Worm (Caenorhabditis elegans) whole organism, young adult: ENCODE measurements around the gene F41H8.2.

Experiments
- B0019.2 ChIP-seq: fragments of 200-800 bp; sonication (Bioruptor generic); conservative IDR thresholded peaks from 2 replicates; pipeline ENCODE4 v1.3.6; 2022; ENCODE audit warnings: missing genetic modification reagents, missing genetic modification characterization, missing compliant biosample characterization
- F22D6.2 ChIP-seq: sonication (generic microtip); optimal IDR thresholded peaks from 2 replicates; lab custom pipeline; 2016; ENCODE audit warnings: mild to moderate bottlenecking, missing genetic modification characterization, missing compliant biosample characterization
- F39B2.1 ChIP-seq: fragments of 200-800 bp; sonication (Bioruptor generic); IDR thresholded peaks from 2 replicates; pipeline ENCODE4 v1.3.6; 2022; ENCODE audit warnings: missing genetic modification reagents, missing genetic modification characterization, missing compliant biosample characterization
- F52B5.7 ChIP-seq: sonication (generic microtip); optimal IDR thresholded peaks from 2 replicates; lab custom pipeline; 2016; ENCODE audit warnings: mild to moderate bottlenecking, missing genetic modification characterization, missing compliant biosample characterization
- F55B11.4 ChIP-seq: sonication (generic microtip); optimal IDR thresholded peaks from 2 replicates; lab custom pipeline; 2016; ENCODE audit warnings: missing compliant biosample characterization, missing genetic modification characterization, borderline replicate concordance; ENCODE audit not compliant: insufficient read depth
- F57A8.1 ChIP-seq: fragments of 200-800 bp; sonication (Bioruptor generic); optimal IDR thresholded peaks from 2 replicates; lab custom pipeline; 2018; ENCODE audit warnings: mild to moderate bottlenecking, missing genetic modification characterization, moderate library complexity, missing compliant biosample characterization
- F57C9.4 ChIP-seq: sonication (generic microtip); optimal IDR thresholded peaks from 2 replicates; lab custom pipeline; 2017; ENCODE audit warnings: mild to moderate bottlenecking, missing genetic modification characterization, missing compliant biosample characterization
- K11D2.4 ChIP-seq: fragments of 200-800 bp; sonication (Bioruptor generic); IDR thresholded peaks from 2 replicates; pipeline ENCODE4 v1.3.6; 2022; ENCODE audit warnings: missing genetic modification reagents, missing genetic modification characterization, missing compliant biosample characterization
- Y53G8AR.9 ChIP-seq: fragments of 200-800 bp; sonication (Bioruptor generic); conservative IDR thresholded peaks from 2 replicates; pipeline ENCODE4 v1.3.6; 2022; ENCODE audit warnings: missing genetic modification reagents, missing genetic modification characterization, missing compliant biosample characterization
- aptf-3 ChIP-seq: fragments of 200-800 bp; sonication (Bioruptor generic); IDR thresholded peaks from 2 replicates; pipeline ENCODE4 v1.3.6; 2022; ENCODE audit warnings: missing genetic modification characterization, missing compliant biosample characterization
- attf-5 ChIP-seq: fragments of 200-800 bp; sonication (Bioruptor generic); optimal IDR thresholded peaks from 2 replicates; lab custom pipeline; 2018; ENCODE audit warnings: mild to moderate bottlenecking, missing genetic modification characterization, missing compliant biosample characterization
- bed-2 ChIP-seq: fragments of 200-800 bp; sonication (Bioruptor generic); IDR thresholded peaks from 2 replicates; pipeline ENCODE4 v1.3.6; 2022; ENCODE audit warnings: missing genetic modification reagents, missing genetic modification characterization, missing compliant biosample characterization
- cebp-1 ChIP-seq, 2 experiments: fragments of 200-800 bp in 1 of 2; sonication (Bioruptor generic) in 1 of 2; sonication (generic microtip) in 1 of 2; IDR thresholded peaks in 1 of 2; optimal IDR thresholded peaks in 1 of 2; 2 replicates each; pipeline versions ENCODE4 v1.3.6 to Lab custom; 2017 to 2022; ENCODE audit warnings: missing compliant biosample characterization in 2 of 2, missing genetic modification characterization in 2 of 2, mild to moderate bottlenecking in 1 of 2, missing genetic modification reagents in 1 of 2, moderate library complexity in 1 of 2
- ceh-27 ChIP-seq: fragments of 200-800 bp; sonication (Bioruptor generic); optimal IDR thresholded peaks from 2 replicates; lab custom pipeline; 2018; ENCODE audit warnings: mild to moderate bottlenecking, missing genetic modification characterization, moderate library complexity, missing compliant biosample characterization
- ceh-58 ChIP-seq: fragments of 200-800 bp; sonication (Bioruptor generic); IDR thresholded peaks from 2 replicates; pipeline ENCODE4 v1.3.6; 2022; ENCODE audit warnings: missing genetic modification characterization, missing compliant biosample characterization
- ceh-79 ChIP-seq: sonication (generic microtip); optimal IDR thresholded peaks from 2 replicates; lab custom pipeline; 2017; ENCODE audit warnings: mild to moderate bottlenecking, missing genetic modification characterization, missing compliant biosample characterization
- ceh-91 ChIP-seq: fragments of 200-800 bp; sonication (Bioruptor generic); IDR thresholded peaks from 2 replicates; pipeline ENCODE4 v1.3.6; 2022; ENCODE audit warnings: missing genetic modification reagents, missing genetic modification characterization, missing compliant biosample characterization
- die-1 ChIP-seq: sonication (generic microtip); optimal IDR thresholded peaks from 2 replicates; lab custom pipeline; 2016; ENCODE audit warnings: missing genotype, mild to moderate bottlenecking, missing genetic modification characterization, missing compliant biosample characterization
- dpl-1 ChIP-seq: fragments of 150-350 bp; optimal IDR thresholded peaks from 2 replicates; lab custom pipeline; 2014; ENCODE audit warnings: missing biosample characterization, missing genetic modification reagents, missing genetic modification characterization
- egrh-3 ChIP-seq: fragments of 200-800 bp; sonication (Bioruptor generic); IDR thresholded peaks from 2 replicates; pipeline ENCODE4 v1.3.6; 2022; ENCODE audit warnings: missing genetic modification reagents, missing genetic modification characterization, missing compliant biosample characterization
- ets-4 ChIP-seq: fragments of 200-800 bp; sonication (Bioruptor generic); optimal IDR thresholded peaks from 2 replicates; lab custom pipeline; 2018; ENCODE audit warnings: mild to moderate bottlenecking, missing genetic modification characterization, missing compliant biosample characterization
- fkh-3 ChIP-seq: sonication (generic microtip); optimal IDR thresholded peaks from 2 replicates; lab custom pipeline; 2016; ENCODE audit warnings: mild to moderate bottlenecking, missing genetic modification characterization, missing compliant biosample characterization
- hmg-1.2 ChIP-seq: fragments of 200-800 bp; sonication (Bioruptor generic); IDR thresholded peaks from 2 replicates; pipeline ENCODE4 v1.3.6; 2022; ENCODE audit warnings: missing genetic modification reagents, missing genetic modification characterization, missing compliant biosample characterization
- lag-1 ChIP-seq: fragments of 200-800 bp; sonication (Bioruptor generic); IDR thresholded peaks from 2 replicates; pipeline ENCODE4 v1.3.6; 2022; ENCODE audit warnings: missing genetic modification reagents, missing genetic modification characterization, missing compliant biosample characterization
- let-607 ChIP-seq, 2 experiments: fragments of 200-800 bp in 1 of 2; sonication (Bioruptor generic) in 1 of 2; sonication (generic microtip) in 1 of 2; optimal IDR thresholded peaks; 2 replicates each; lab custom pipeline; 2016 to 2018; ENCODE audit warnings: mild to moderate bottlenecking in 2 of 2, missing compliant biosample characterization in 2 of 2, missing genetic modification characterization in 2 of 2, moderate library complexity in 2 of 2, missing genotype in 1 of 2
- lin-26 ChIP-seq: fragments of 200-800 bp; sonication (Bioruptor generic); IDR thresholded peaks from 2 replicates; pipeline ENCODE4 v1.3.6; 2022; ENCODE audit warnings: missing genetic modification reagents, missing genetic modification characterization, missing compliant biosample characterization
- lin-54 ChIP-seq: fragments of 200-800 bp; sonication (Bioruptor generic); optimal IDR thresholded peaks from 2 replicates; lab custom pipeline; 2018; ENCODE audit warnings: mild to moderate bottlenecking, missing genetic modification characterization, missing compliant biosample characterization
- lsy-27 ChIP-seq: sonication (generic microtip); optimal IDR thresholded peaks from 2 replicates; lab custom pipeline; 2017; ENCODE audit warnings: missing genetic modification characterization, mild to moderate bottlenecking, missing compliant biosample characterization, antibody characterized with exemption, missing genotype, borderline replicate concordance; ENCODE audit not compliant: insufficient read depth
- madf-6 ChIP-seq: fragments of 200-800 bp; sonication (Bioruptor generic); IDR thresholded peaks from 2 replicates; pipeline ENCODE4 v1.3.6; 2022; ENCODE audit warnings: missing genetic modification reagents, missing genetic modification characterization, missing compliant biosample characterization
- madf-8 ChIP-seq: fragments of 200-800 bp; sonication (Bioruptor generic); conservative IDR thresholded peaks from 2 replicates; pipeline ENCODE4 v1.3.6; 2022; ENCODE audit warnings: missing genetic modification reagents, missing genetic modification characterization, missing compliant biosample characterization
- mcd-1 ChIP-seq: fragments of 200-800 bp; sonication (Bioruptor generic); IDR thresholded peaks from 2 replicates; pipeline ENCODE4 v1.3.6; 2022; ENCODE audit warnings: missing genetic modification reagents, missing genetic modification characterization, missing compliant biosample characterization
- mes-4 ChIP-seq: sonication (generic microtip); optimal IDR thresholded peaks from 2 replicates; lab custom pipeline; 2016; ENCODE audit warnings: missing genotype, missing genetic modification characterization, missing compliant biosample characterization
- nfyb-1 ChIP-seq: fragments of 200-800 bp; sonication (Bioruptor generic); IDR thresholded peaks from 2 replicates; pipeline ENCODE4 v1.3.6; 2022; ENCODE audit warnings: missing genetic modification reagents, missing genetic modification characterization, missing compliant biosample characterization
- nhr-179 ChIP-seq: sonication (generic microtip); optimal IDR thresholded peaks from 2 replicates; lab custom pipeline; 2016; ENCODE audit warnings: mild to moderate bottlenecking, missing genetic modification characterization, missing compliant biosample characterization
- pbrm-1 ChIP-seq: fragments of 200-800 bp; sonication (Bioruptor generic); IDR thresholded peaks from 2 replicates; pipeline ENCODE4 v1.3.6; 2022; ENCODE audit warnings: missing genetic modification reagents, missing genetic modification characterization, missing compliant biosample characterization
- rcor-1 ChIP-seq: fragments of 200-800 bp; sonication (Bioruptor generic); IDR thresholded peaks from 2 replicates; pipeline ENCODE4 v1.3.6; 2022; ENCODE audit warnings: missing genetic modification reagents, missing genetic modification characterization, missing compliant biosample characterization
- rec-8 ChIP-seq, 2 experiments: sonication (generic microtip); optimal IDR thresholded peaks; 2 replicates each; lab custom pipeline; 2016; ENCODE audit warnings: mild to moderate bottlenecking in 2 of 2, missing genetic modification characterization in 2 of 2, missing genetic modification reagents in 2 of 2, missing genotype in 2 of 2, missing biosample characterization in 1 of 2, missing compliant biosample characterization in 1 of 2, moderate library complexity in 1 of 2
- sea-2 ChIP-seq: fragments of 200-800 bp; sonication (Bioruptor generic); IDR thresholded peaks from 2 replicates; pipeline ENCODE4 v1.3.6; 2022; ENCODE audit warnings: missing genetic modification characterization, missing compliant biosample characterization
- snpc-4 ChIP-seq, 5 experiments: fragments of 150-350 bp in 1 of 5; sonication (generic microtip) in 4 of 5; optimal IDR thresholded peaks; 2 replicates each; lab custom pipeline; 2014 to 2018; ENCODE audit warnings: missing genetic modification characterization in 5 of 5, missing biosample characterization in 3 of 5, antibody characterized with exemption in 2 of 5, mild to moderate bottlenecking in 2 of 5, missing compliant biosample characterization in 2 of 5, missing genotype in 2 of 5, moderate library complexity in 2 of 5, missing genetic modification reagents in 1 of 5
- somi-1 ChIP-seq: fragments of 200-800 bp; sonication (Bioruptor generic); optimal IDR thresholded peaks from 2 replicates; lab custom pipeline; 2018; ENCODE audit warnings: mild to moderate bottlenecking, missing genetic modification characterization, missing compliant biosample characterization
- unc-62 ChIP-seq: fragments of 150-350 bp; optimal IDR thresholded peaks from 2 replicates; lab custom pipeline; 2014; ENCODE audit warnings: missing biosample characterization, missing genetic modification reagents, missing genetic modification characterization
- zim-3 ChIP-seq: sonication (generic microtip); optimal IDR thresholded peaks from 2 replicates; lab custom pipeline; 2017; ENCODE audit warnings: mild to moderate bottlenecking, missing genetic modification characterization, moderate library complexity, missing compliant biosample characterization
- ztf-22 ChIP-seq: fragments of 200-800 bp; sonication (Bioruptor generic); optimal IDR thresholded peaks from 2 replicates; lab custom pipeline; 2018; ENCODE audit warnings: mild to moderate bottlenecking, missing genetic modification characterization, moderate library complexity, missing compliant biosample characterization
- ztf-25 ChIP-seq: fragments of 200-800 bp; sonication (Bioruptor generic); IDR thresholded peaks from 2 replicates; pipeline ENCODE4 v1.3.6; 2022; ENCODE audit warnings: missing genetic modification reagents, missing genetic modification characterization, missing compliant biosample characterization
- ztf-26 ChIP-seq: sonication (generic microtip); optimal IDR thresholded peaks from 2 replicates; lab custom pipeline; 2017; ENCODE audit warnings: missing genetic modification characterization, missing compliant biosample characterization
- ztf-28 ChIP-seq: fragments of 200-800 bp; sonication (Bioruptor generic); IDR thresholded peaks from 2 replicates; pipeline ENCODE4 v1.3.6; 2022; ENCODE audit warnings: missing genetic modification reagents, missing genetic modification characterization, missing compliant biosample characterization
- ztf-6 ChIP-seq: fragments of 200-800 bp; sonication (Bioruptor generic); IDR thresholded peaks from 2 replicates; pipeline ENCODE4 v1.3.6; 2022; ENCODE audit warnings: missing genetic modification reagents, missing genetic modification characterization, missing compliant biosample characterization

F41H8.2 gene

ce11 chrV:858841-859456, 32.8 kb downstream of the F41H8.2 start (continued):
- TF ChIP-seq let-607 (tag; optimal IDR thresholded peaks at IDR 0.05; lab: Kevin White, UChicago) (no peak), cebp-1 (GFP tag; IDR thresholded peaks at IDR 0.05; lab: Robert Waterston, UW) (no peak), cebp-1 (tag; optimal IDR thresholded peaks at IDR 0.05; lab: Kevin White, UChicago) (no peak), dpl-1 (no peak), ztf-28 (GFP tag; lab: Robert Waterston, UW) (no peak), unc-62 (no peak), ceh-79 (tag; lab: Kevin White, UChicago) (no peak), F52B5.7 (tag; lab: Kevin White, UChicago) (no peak), sea-2 (GFP tag; lab: Robert Waterston, UW) (peak; percentile 64; the same call in 1 of the 2 replicates), fkh-3 (tag; lab: Kevin White, UChicago) (no peak), ceh-91 (GFP tag; lab: Robert Waterston, UW) (no peak), F22D6.2 (tag; lab: Kevin White, UChicago) (no peak), die-1 (no peak), madf-6 (GFP tag; lab: Robert Waterston, UW) (peak; percentile 81), ztf-22 (GFP tag; lab: Kevin White, UChicago) (no peak), rcor-1 (GFP tag; lab: Robert Waterston, UW) (peak; percentile 71), lin-54 (GFP tag; lab: Kevin White, UChicago) (no peak), nhr-179 (tag; lab: Kevin White, UChicago) (no peak), ztf-25 (GFP tag; lab: Robert Waterston, UW) (no peak), somi-1 (no peak), mes-4 (no peak), B0019.2 (no peak), ztf-26 (tag; lab: Kevin White, UChicago) (no peak), zim-3 (tag; lab: Kevin White, UChicago) (no peak), egrh-3 (GFP tag; lab: Robert Waterston, UW) (no peak), F39B2.1 (GFP tag; lab: Robert Waterston, UW) (no peak), ztf-6 (GFP tag; lab: Robert Waterston, UW) (0 out of 2 replicates have a peak, but pooled peaks have one; percentile 51), attf-5 (GFP tag; lab: Kevin White, UChicago) (no peak), aptf-3 (GFP tag; lab: Robert Waterston, UW) (no peak), Y53G8AR.9 (GFP tag; lab: Robert Waterston, UW) (0 out of 2 replicates have a peak, but pooled peaks have one; percentile 51), snpc-4 (GFP tag; optimal IDR thresholded peaks at IDR 0.05; lab: Kevin White, UChicago) (peak; percentile 88), snpc-4 (tag; optimal IDR thresholded peaks at IDR 0.05; lab: Kevin White, UChicago) (peak; percentile 89 to 99 (median 93)), F55B11.4 (tag; lab: Kevin White, UChicago) (no peak), ceh-27 (GFP tag; lab: Kevin White, UChicago) (no peak), ceh-58 (no peak), K11D2.4 (GFP tag; lab: Robert Waterston, UW) (no peak), bed-2 (GFP tag; lab: Robert Waterston, UW) (no peak), pbrm-1 (GFP tag; lab: Robert Waterston, UW) (no peak), lsy-27 (tag; lab: Kevin White, UChicago) (no peak), mcd-1 (GFP tag; lab: Robert Waterston, UW) (peak; percentile 69), lag-1 (no peak), F57C9.4 (tag; lab: Kevin White, UChicago) (no peak), F57A8.1 (no peak), rec-8 (tag; optimal IDR thresholded peaks at IDR 0.05; lab: Kevin White, UChicago) (no peak), madf-8 (peak; percentile 54), hmg-1.2 (GFP tag; lab: Robert Waterston, UW) (peak; percentile 98), nfyb-1 (GFP tag; lab: Robert Waterston, UW) (no peak), lin-26 (GFP tag; lab: Robert Waterston, UW) (peak; percentile 83), ets-4 (GFP tag; lab: Kevin White, UChicago) (no peak)
